Worm (Caenorhabditis elegans) whole organism, L3 larva: Measurements from ENCODE around the gene F53F8.6.

Experiments used
- ceh-28 ChIP-seq: fragments of 150-350 bp; optimal IDR thresholded peaks from 2 replicates; lab custom pipeline; 2014; ENCODE audit warnings: missing biosample characterization, missing genetic modification reagents, missing genetic modification characterization
- ceh-9 ChIP-seq: sonication (generic microtip); optimal IDR thresholded peaks from 2 replicates; lab custom pipeline; 2018; ENCODE audit warnings: missing biosample characterization, missing genetic modification characterization
- daf-12 ChIP-seq: fragments of 150-350 bp; optimal IDR thresholded peaks from 2 replicates; lab custom pipeline; 2014; ENCODE audit warnings: missing biosample characterization, missing genetic modification reagents, missing genetic modification characterization
- hmg-11 ChIP-seq: sonication (generic microtip); optimal IDR thresholded peaks from 2 replicates; lab custom pipeline; 2016; ENCODE audit warnings: missing genetic modification characterization, missing compliant biosample characterization
- lin-39 ChIP-seq: fragments of 150-350 bp; optimal IDR thresholded peaks from 2 replicates; lab custom pipeline; 2018; ENCODE audit warnings: missing biosample characterization, missing genetic modification reagents, missing genetic modification characterization
- nfya-1 ChIP-seq: sonication (generic microtip); optimal IDR thresholded peaks from 2 replicates; lab custom pipeline; 2017; ENCODE audit warnings: missing genetic modification characterization, mild to moderate bottlenecking, missing compliant biosample characterization, antibody characterized with exemption, moderate library complexity; ENCODE audit not compliant: insufficient read depth
- nhr-11 ChIP-seq: fragments of 150-350 bp; optimal IDR thresholded peaks from 2 replicates; lab custom pipeline; 2014; ENCODE audit warnings: missing biosample characterization, missing genetic modification characterization
- nhr-12 ChIP-seq: fragments of 150-350 bp; optimal IDR thresholded peaks from 2 replicates; lab custom pipeline; 2014; ENCODE audit warnings: missing biosample characterization, missing genetic modification characterization
- unc-62 ChIP-seq: fragments of 150-350 bp; sonication (generic microtip); optimal IDR thresholded peaks from 4 replicates; lab custom pipeline; 2014; ENCODE audit warnings: missing biosample characterization, missing genetic modification reagents, missing genetic modification characterization

- TF ChIP-seq ceh-9 (tag; lab: Kevin White, UChicago) (no peak), nfya-1 (tag; lab: Kevin White, UChicago) (no peak), nhr-11 (tag; lab: Kevin White, UChicago) (no peak), unc-62 (GFP tag; lab: Kevin White, UChicago) (no peak), daf-12 (tag; lab: Kevin White, UChicago) (no peak), ceh-28 (tag; lab: Kevin White, UChicago) (no peak), hmg-11 (tag; lab: Kevin White, UChicago) (no peak), lin-39 (no peak), nhr-12 (tag; lab: Kevin White, UChicago) (no peak)
Observed at ce11 chrV:20654350-20654749, 49.7 kb upstream of the F53F8.6 start, which contains the start of gene mnr-1.
